Worm (Caenorhabditis elegans) whole organism, L4 larva: Measurements from ENCODE around the gene clec-193.
"Not testable (repeated sequence)": the region's sequence is repeated elsewhere in the genome, so short reads cannot be mapped to it uniquely, and the experiment has no call there.

Experiments
- F26F4.8 ChIP-seq: fragments of 200-800 bp; sonication (Bioruptor generic); conservative IDR thresholded peaks from 2 replicates; pipeline ENCODE4 v1.3.6; 2022; ENCODE audit warnings: missing genetic modification characterization, missing compliant biosample characterization
- F44E2.7 ChIP-seq: fragments of 200-800 bp; sonication (Bioruptor generic); IDR thresholded peaks from 2 replicates; pipeline ENCODE4 v2.1.2; 2022; ENCODE audit warnings: missing genetic modification characterization, missing compliant biosample characterization
- T26A8.4 ChIP-seq: fragments of 200-800 bp; sonication (Bioruptor generic); IDR thresholded peaks from 2 replicates; pipeline ENCODE4 v1.3.6; 2022; ENCODE audit warnings: missing genetic modification characterization, missing compliant biosample characterization
- ZK337.2 ChIP-seq: fragments of 200-800 bp; sonication (Bioruptor generic); IDR thresholded peaks from 2 replicates; pipeline ENCODE4 v1.3.6; 2022; ENCODE audit warnings: missing genetic modification reagents, missing genetic modification characterization, missing compliant biosample characterization
- aha-1 ChIP-seq: fragments of 150-350 bp; peaks from one replicate; lab custom pipeline; 2014; ENCODE audit warnings: missing biosample characterization, missing genetic modification characterization
- aly-2 ChIP-seq: sonication (generic microtip); optimal IDR thresholded peaks from 2 replicates; lab custom pipeline; 2018; ENCODE audit warnings: missing biosample characterization, missing genetic modification characterization
- ceh-20 ChIP-seq: fragments of 200-800 bp; sonication (Bioruptor generic); IDR thresholded peaks from 2 replicates; pipeline ENCODE4 v1.3.6; 2022; ENCODE audit warnings: missing genetic modification reagents, missing genetic modification characterization, missing compliant biosample characterization
- ces-1 ChIP-seq: fragments of 150-350 bp; sonication (generic microtip); optimal IDR thresholded peaks from 4 replicates; lab custom pipeline; 2014; ENCODE audit warnings: missing biosample characterization, missing genetic modification reagents, missing genetic modification characterization
- daf-16 ChIP-seq, 3 experiments: sonication (generic microtip); optimal IDR thresholded peaks; 2 replicates each; lab custom pipeline; 2016 to 2017; ENCODE audit warnings: missing genetic modification characterization in 3 of 3, missing genetic modification reagents in 3 of 3, mild to moderate bottlenecking in 2 of 3, missing compliant biosample characterization in 2 of 3, missing biosample characterization in 1 of 3, moderate library complexity in 1 of 3
- dmd-8 ChIP-seq: fragments of 200-800 bp; sonication (Bioruptor generic); IDR thresholded peaks from 2 replicates; pipeline ENCODE4 v1.3.6; 2022; ENCODE audit warnings: missing genetic modification characterization, missing compliant biosample characterization
- dmd-9 ChIP-seq: fragments of 200-800 bp; sonication (Bioruptor generic); IDR thresholded peaks from 2 replicates; pipeline ENCODE4 v1.3.6; 2022; ENCODE audit warnings: missing genetic modification reagents, missing genetic modification characterization, missing compliant biosample characterization
- dpl-1 ChIP-seq: fragments of 150-350 bp; optimal IDR thresholded peaks from 2 replicates; lab custom pipeline; 2014; ENCODE audit warnings: missing biosample characterization, missing genetic modification reagents, missing genetic modification characterization
- fos-1 ChIP-seq: fragments of 150-350 bp; optimal IDR thresholded peaks from 2 replicates; lab custom pipeline; 2014; ENCODE audit warnings: missing biosample characterization, missing genetic modification characterization
- hlh-30 ChIP-seq: sonication (generic microtip); optimal IDR thresholded peaks from 2 replicates; lab custom pipeline; 2017; ENCODE audit warnings: antibody characterized with exemption, mild to moderate bottlenecking, missing genetic modification characterization, missing compliant biosample characterization; ENCODE audit not compliant: insufficient read depth
- lim-7 ChIP-seq: fragments of 200-800 bp; sonication (Bioruptor generic); IDR thresholded peaks from 2 replicates; pipeline ENCODE4 v1.3.6; 2022; ENCODE audit warnings: missing genetic modification characterization, missing compliant biosample characterization
- lin-1 ChIP-seq: fragments of 200-800 bp; sonication (Bioruptor generic); IDR thresholded peaks from 2 replicates; pipeline ENCODE4 v1.3.6; 2022; ENCODE audit warnings: missing genetic modification reagents, missing genetic modification characterization, missing compliant biosample characterization
- lin-15B ChIP-seq: fragments of 150-350 bp; sonication (generic microtip); optimal IDR thresholded peaks from 3 replicates; lab custom pipeline; 2014; ENCODE audit warnings: missing biosample characterization, missing genetic modification characterization
- lin-29 ChIP-seq: fragments of 200-800 bp; sonication (Bioruptor generic); IDR thresholded peaks from 2 replicates; pipeline ENCODE4 v1.3.6; 2022; ENCODE audit warnings: missing genetic modification reagents, missing genetic modification characterization, missing compliant biosample characterization
- lin-38 ChIP-seq: fragments of 200-800 bp; sonication (Bioruptor generic); IDR thresholded peaks from 2 replicates; pipeline ENCODE4 v1.3.6; 2022; ENCODE audit warnings: missing genetic modification reagents, missing genetic modification characterization, missing compliant biosample characterization
- lir-3 ChIP-seq: sonication (generic microtip); optimal IDR thresholded peaks from 2 replicates; lab custom pipeline; 2016; ENCODE audit warnings: mild to moderate bottlenecking, missing genetic modification characterization, missing compliant biosample characterization
- mxl-2 ChIP-seq: fragments of 200-800 bp; sonication (Bioruptor generic); conservative IDR thresholded peaks from 2 replicates; pipeline ENCODE4 v1.3.6; 2022; ENCODE audit warnings: missing genetic modification reagents, missing genetic modification characterization, missing compliant biosample characterization
- nhr-102 ChIP-seq: sonication (generic microtip); optimal IDR thresholded peaks from 2 replicates; lab custom pipeline; 2016; ENCODE audit warnings: mild to moderate bottlenecking, missing genetic modification characterization, moderate library complexity, missing compliant biosample characterization
- nhr-11 ChIP-seq: fragments of 150-350 bp; optimal IDR thresholded peaks from 2 replicates; lab custom pipeline; 2014; ENCODE audit warnings: missing biosample characterization, missing genetic modification characterization
- nhr-25 ChIP-seq: sonication (generic microtip); optimal IDR thresholded peaks from 2 replicates; lab custom pipeline; 2017; ENCODE audit warnings: missing genetic modification characterization, mild to moderate bottlenecking, missing compliant biosample characterization, antibody characterized with exemption, moderate library complexity, borderline replicate concordance; ENCODE audit not compliant: insufficient read depth
- nhr-76 ChIP-seq: fragments of 150-350 bp; optimal IDR thresholded peaks from 2 replicates; lab custom pipeline; 2014; ENCODE audit warnings: missing biosample characterization, missing genetic modification characterization
- pha-4 ChIP-seq, 2 experiments: fragments of 150-350 bp in 1 of 2; fragments of 200-800 bp in 1 of 2; sonication (Bioruptor generic) in 1 of 2; IDR thresholded peaks in 1 of 2; optimal IDR thresholded peaks in 1 of 2; 2 replicates each; pipeline versions ENCODE4 v1.3.6 to Lab custom; 2014 to 2022; ENCODE audit warnings: missing genetic modification characterization in 2 of 2, missing genetic modification reagents in 2 of 2, missing biosample characterization in 1 of 2, missing compliant biosample characterization in 1 of 2
- sdz-12 ChIP-seq: fragments of 200-800 bp; sonication (Bioruptor generic); optimal IDR thresholded peaks from 2 replicates; lab custom pipeline; 2018; ENCODE audit warnings: mild to moderate bottlenecking, missing genetic modification characterization, missing compliant biosample characterization
- set-16 ChIP-seq: fragments of 200-800 bp; sonication (Bioruptor generic); IDR thresholded peaks from 2 replicates; pipeline ENCODE4 v1.3.6; 2022; ENCODE audit warnings: missing genetic modification reagents, missing genetic modification characterization, missing compliant biosample characterization
- snpc-1.2 ChIP-seq: fragments of 200-800 bp; sonication (Bioruptor generic); IDR thresholded peaks from 2 replicates; pipeline ENCODE4 v1.3.6; 2022; ENCODE audit warnings: missing genetic modification reagents, missing genetic modification characterization, missing compliant biosample characterization
- spr-1 ChIP-seq: sonication (generic microtip); optimal IDR thresholded peaks from 2 replicates; lab custom pipeline; 2016; ENCODE audit warnings: mild to moderate bottlenecking, missing genetic modification characterization, missing compliant biosample characterization
- tra-1 ChIP-seq: fragments of 200-800 bp; sonication (Bioruptor generic); IDR thresholded peaks from 2 replicates; pipeline ENCODE4 v1.3.6; 2022; ENCODE audit warnings: missing genetic modification reagents, missing genetic modification characterization, missing compliant biosample characterization
- unc-62 ChIP-seq, 3 experiments: fragments of 150-350 bp in 1 of 3; sonication (generic microtip); optimal IDR thresholded peaks in 2 of 3; peaks in 1 of 3; 1 replicate in 1 of 3; 2 replicates in 2 of 3; lab custom pipeline; 2014 to 2017; ENCODE audit warnings: missing biosample characterization in 3 of 3, missing genetic modification characterization in 3 of 3, missing genetic modification reagents in 3 of 3, missing genotype in 1 of 3
- ztf-11 ChIP-seq: fragments of 150-350 bp; optimal IDR thresholded peaks from 2 replicates; lab custom pipeline; 2014; ENCODE audit warnings: missing biosample characterization, missing genetic modification characterization

Gene clec-193

DNA sequence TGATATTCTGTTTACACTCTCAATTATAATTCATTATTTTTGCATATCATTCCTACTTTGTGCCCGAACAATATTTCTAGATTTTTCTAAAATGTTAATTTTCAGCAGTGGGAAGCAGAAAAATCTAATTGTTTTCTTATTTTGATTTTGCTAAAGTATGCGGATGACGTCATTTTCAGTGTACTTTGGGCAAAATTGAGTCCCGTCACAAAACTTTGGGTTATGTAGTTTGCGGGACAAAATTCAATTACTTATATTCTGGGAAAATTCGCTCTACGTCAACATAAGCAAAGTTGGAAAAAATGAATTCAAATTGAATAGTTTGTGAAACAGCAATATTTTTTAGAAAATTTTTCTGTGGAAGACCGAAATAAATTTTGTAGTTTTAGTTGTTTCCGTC is 5.9 kb upstream of the clec-193 start:
- TF ChIP-seq ces-1 = peak; percentile 82
- no peak for TF ChIP-seq set-16
- TF ChIP-seq, all 104 proteins: peak for 1

ce11 chrIV:16808586-16808985 is 2.3 kb upstream of the clec-193 start:
- 0 out of 2 replicates have a peak, but pooled peaks have one; percentile 12 for TF ChIP-seq pha-4 (GFP tag; IDR thresholded peaks at IDR 0.05; lab: Robert Waterston, UW)
- TF ChIP-seq pha-4 (tag; optimal IDR thresholded peaks at IDR 0.05; lab: Kevin White, UChicago) = not testable (repeated sequence)
- peak; percentile 30 for TF ChIP-seq aha-1 (tag; lab: Kevin White, UChicago)
- peak; percentile 98 for TF ChIP-seq snpc-1.2 (GFP tag; lab: Robert Waterston, UW)

- peak; percentile 74 for TF ChIP-seq snpc-1.2 (GFP tag; lab: Robert Waterston, UW)
Measured at ce11 chrIV:16797265-16797826, 8.9 kb downstream of the clec-193 start.

DNA sequence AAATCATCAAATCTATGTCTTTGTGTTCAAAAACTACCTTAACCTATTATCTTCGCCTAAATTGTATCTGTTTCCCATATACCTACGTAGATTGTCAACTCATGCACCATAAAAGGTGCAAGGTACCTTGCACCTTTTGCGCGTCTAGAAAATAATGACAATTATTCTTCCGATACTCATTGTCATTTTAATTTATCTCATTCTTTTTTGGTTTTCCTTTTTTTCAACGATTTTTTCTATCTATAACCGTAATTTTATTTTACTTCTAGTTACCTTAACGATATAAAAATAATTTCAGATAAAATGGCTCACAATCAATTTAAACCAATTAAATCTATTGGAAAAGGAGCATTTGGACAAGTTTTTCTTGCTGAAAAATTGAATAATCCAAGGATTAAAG is 19.2 kb downstream of the clec-193 start, which contains the start of gene Y43D4A.6:
TSS of gene Y43D4A.6 (plus strand) at position 301 of the 400 bp plus-strand sequence.
- TF ChIP-seq unc-62 (GFP tag; optimal IDR thresholded peaks at IDR 0.05 in 1 of 2; lab: Kevin White, UChicago) (peak in 1 of 2 experiments; percentile 63), unc-62 (tag; optimal IDR thresholded peaks at IDR 0.05; lab: Kevin White, UChicago) (no peak), F26F4.8 (GFP tag; lab: Robert Waterston, UW) (no peak)

DNA sequence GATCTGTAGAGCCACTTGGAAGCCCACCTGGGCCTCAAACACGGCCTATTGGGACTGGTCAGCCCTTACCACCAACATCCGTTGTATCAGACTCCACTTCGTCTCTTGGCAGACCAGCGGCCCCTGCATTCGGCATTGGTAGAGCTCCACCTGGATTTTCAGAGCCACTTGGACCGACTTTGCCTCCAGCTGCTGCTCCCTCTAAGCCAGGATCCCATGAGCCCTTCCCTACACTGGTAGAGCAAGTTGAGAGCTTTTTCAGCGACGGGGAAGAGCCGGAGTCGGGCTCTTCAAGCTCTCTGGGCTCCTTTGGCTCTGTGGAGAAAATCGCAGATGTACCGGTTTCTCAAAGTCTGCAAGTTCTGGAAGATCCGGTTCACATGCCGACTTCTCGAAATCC is 27.6 kb downstream of the clec-193 start:
- TF ChIP-seq set-16 = peak; percentile 73; the same call in 1 of the 2 replicates
- TF ChIP-seq lin-38 (GFP tag; lab: Robert Waterston, UW) = no peak
- TF ChIP-seq tra-1 (GFP tag; lab: Robert Waterston, UW) = peak; percentile 46; the same call in 1 of the 2 replicates

DNA sequence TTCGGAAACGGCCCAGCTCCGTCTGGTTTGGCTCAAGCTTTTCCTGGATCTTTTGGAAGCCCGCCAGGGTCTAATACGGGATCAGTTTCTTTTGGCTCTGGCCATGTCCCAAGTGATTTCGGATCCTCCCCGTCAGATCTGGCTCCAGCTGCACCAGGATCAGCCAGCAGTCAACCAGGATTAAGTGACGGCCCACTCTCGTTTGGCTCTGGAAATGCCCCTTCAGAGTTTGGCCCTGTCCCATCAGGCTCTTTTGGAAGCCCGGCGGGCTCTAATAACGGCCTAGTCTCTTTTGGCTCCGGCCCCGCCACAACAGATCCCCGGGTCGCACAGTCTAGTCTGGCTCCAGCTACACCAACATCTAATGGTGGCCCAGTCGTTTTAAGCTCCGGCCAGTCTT is 28.5 kb downstream of the clec-193 start:
- TF ChIP-seq hlh-30 (tag; lab: Kevin White, UChicago) (no peak), aha-1 (tag; lab: Kevin White, UChicago) (peak; percentile 80), set-16 (peak; percentile 72; the same call in 1 of the 2 replicates)

ce11 chrIV:16776915-16777314 is 29.3 kb downstream of the clec-193 start:
- TF ChIP-seq nhr-25 (tag; lab: Kevin White, UChicago) = no peak
- no peak for TF ChIP-seq fos-1 (tag; lab: Kevin White, UChicago)
- TF ChIP-seq lin-29 (GFP tag; lab: Robert Waterston, UW) = no peak
- peak; percentile 40; the same call in 1 of the 2 replicates for TF ChIP-seq set-16

- TF ChIP-seq ztf-11 = no peak
- no peak for TF ChIP-seq dmd-9
- TF ChIP-seq dpl-1 (GFP tag; lab: Kevin White, UChicago) = no peak
- no peak for TF ChIP-seq lir-3 (tag; lab: Kevin White, UChicago)
- peak in 1 of 2 experiments; percentile 79 for TF ChIP-seq daf-16 (GFP tag; optimal IDR thresholded peaks at IDR 0.05; lab: Kevin White, UChicago)
- TF ChIP-seq daf-16 (tag; optimal IDR thresholded peaks at IDR 0.05; lab: Kevin White, UChicago) = peak; percentile 37
- TF ChIP-seq ZK337.2 = no peak
- peak; percentile 47 for TF ChIP-seq nhr-102 (tag; lab: Kevin White, UChicago)
- peak; percentile 92 for TF ChIP-seq lim-7 (GFP tag; lab: Robert Waterston, UW)
- no peak for TF ChIP-seq lin-15B (tag; lab: Kevin White, UChicago)
- TF ChIP-seq mxl-2 (GFP tag; lab: Robert Waterston, UW) = 0 out of 2 replicates have a peak, but pooled peaks have one; percentile 39
- TF ChIP-seq nhr-76 (tag; lab: Kevin White, UChicago) = no peak
- no peak for TF ChIP-seq aly-2 (tag; lab: Kevin White, UChicago)
- peak; percentile 37; the same call in 1 of the 2 replicates for TF ChIP-seq ceh-20 (GFP tag; lab: Robert Waterston, UW)
- no peak for TF ChIP-seq tra-1 (GFP tag; lab: Robert Waterston, UW)
- 0 out of 2 replicates have a peak, but pooled peaks have one; percentile 45 for TF ChIP-seq F44E2.7 (GFP tag; lab: Robert Waterston, UW)
- no peak for TF ChIP-seq nhr-11
- no peak for TF ChIP-seq nhr-25 (tag; lab: Kevin White, UChicago)
- TF ChIP-seq sdz-12 = no peak
- peak; percentile 50 for TF ChIP-seq spr-1
- peak; percentile 70 for TF ChIP-seq lin-1 (GFP tag; lab: Robert Waterston, UW)
- TF ChIP-seq dmd-8 (GFP tag; lab: Robert Waterston, UW) = peak; percentile 90; the same call in 1 of the 2 replicates
- peak; percentile 60; the same call in 1 of the 2 replicates for TF ChIP-seq T26A8.4 (GFP tag; lab: Robert Waterston, UW)
Measured at ce11 chrIV:16775925-16776324, 30.3 kb downstream of the clec-193 start.
